Worm (Caenorhabditis elegans) whole organism, L4 larva: ENCODE measurements around the gene gbb-2.

Experiments used
- D1046.2 ChIP-seq: fragments of 200-800 bp; sonication (Bioruptor generic); IDR thresholded peaks from 2 replicates; pipeline ENCODE4 v1.3.6; 2022; ENCODE audit warnings: missing genetic modification characterization, missing compliant biosample characterization
- F26F4.8 ChIP-seq: fragments of 200-800 bp; sonication (Bioruptor generic); conservative IDR thresholded peaks from 2 replicates; pipeline ENCODE4 v1.3.6; 2022; ENCODE audit warnings: missing genetic modification characterization, missing compliant biosample characterization
- F44E2.7 ChIP-seq: fragments of 200-800 bp; sonication (Bioruptor generic); IDR thresholded peaks from 2 replicates; pipeline ENCODE4 v2.1.2; 2022; ENCODE audit warnings: missing genetic modification characterization, missing compliant biosample characterization
- F49E8.2 ChIP-seq: sonication (generic microtip); optimal IDR thresholded peaks from 2 replicates; lab custom pipeline; 2016; ENCODE audit warnings: missing compliant biosample characterization, mild to moderate bottlenecking, missing genetic modification characterization, borderline replicate concordance
- R02D3.7 ChIP-seq: fragments of 150-350 bp; sonication (generic microtip); optimal IDR thresholded peaks from 3 replicates; lab custom pipeline; 2014; ENCODE audit warnings: missing biosample characterization, missing genetic modification characterization
- T20F7.1 ChIP-seq: fragments of 200-800 bp; sonication (Bioruptor generic); optimal IDR thresholded peaks from 2 replicates; lab custom pipeline; 2018; ENCODE audit warnings: mild to moderate bottlenecking, missing genetic modification characterization, missing compliant biosample characterization
- Y105C5A.15 ChIP-seq: fragments of 200-800 bp; sonication (Bioruptor generic); IDR thresholded peaks from 2 replicates; pipeline ENCODE4 v1.3.6; 2022; ENCODE audit warnings: missing genetic modification characterization, missing compliant biosample characterization
- Y75B8A.6 ChIP-seq: fragments of 200-800 bp; sonication (Bioruptor generic); IDR thresholded peaks from 2 replicates; pipeline ENCODE4 v1.3.6; 2022; ENCODE audit warnings: missing genetic modification reagents, missing genetic modification characterization, missing compliant biosample characterization
- ZK337.2 ChIP-seq: fragments of 200-800 bp; sonication (Bioruptor generic); IDR thresholded peaks from 2 replicates; pipeline ENCODE4 v1.3.6; 2022; ENCODE audit warnings: missing genetic modification reagents, missing genetic modification characterization, missing compliant biosample characterization
- aha-1 ChIP-seq: fragments of 150-350 bp; peaks from one replicate; lab custom pipeline; 2014; ENCODE audit warnings: missing biosample characterization, missing genetic modification characterization
- aly-2 ChIP-seq: sonication (generic microtip); optimal IDR thresholded peaks from 2 replicates; lab custom pipeline; 2018; ENCODE audit warnings: missing biosample characterization, missing genetic modification characterization
- arid-1 ChIP-seq: fragments of 200-800 bp; sonication (Bioruptor generic); conservative IDR thresholded peaks from 2 replicates; pipeline ENCODE4 v1.3.6; 2022; ENCODE audit warnings: missing genetic modification reagents, missing genetic modification characterization, missing compliant biosample characterization
- ceh-32 ChIP-seq: sonication (generic microtip); optimal IDR thresholded peaks from 2 replicates; lab custom pipeline; 2016; ENCODE audit warnings: mild to moderate bottlenecking, missing genetic modification characterization, missing compliant biosample characterization; ENCODE audit not compliant: poor library complexity
- daf-19 ChIP-seq: fragments of 200-800 bp; sonication (Bioruptor generic); conservative IDR thresholded peaks from 2 replicates; pipeline ENCODE4 v1.3.6; 2022; ENCODE audit warnings: missing genetic modification characterization, missing compliant biosample characterization
- dmd-9 ChIP-seq: fragments of 200-800 bp; sonication (Bioruptor generic); IDR thresholded peaks from 2 replicates; pipeline ENCODE4 v1.3.6; 2022; ENCODE audit warnings: missing genetic modification reagents, missing genetic modification characterization, missing compliant biosample characterization
- dpl-1 ChIP-seq: fragments of 150-350 bp; optimal IDR thresholded peaks from 2 replicates; lab custom pipeline; 2014; ENCODE audit warnings: missing biosample characterization, missing genetic modification reagents, missing genetic modification characterization
- duxl-1 ChIP-seq: sonication (generic microtip); optimal IDR thresholded peaks from 2 replicates; lab custom pipeline; 2016; ENCODE audit warnings: mild to moderate bottlenecking, missing genetic modification characterization, moderate library complexity, missing compliant biosample characterization; ENCODE audit not compliant: poor library complexity
- gei-8 ChIP-seq: fragments of 200-800 bp; sonication (Bioruptor generic); optimal IDR thresholded peaks from 2 replicates; lab custom pipeline; 2018; ENCODE audit warnings: mild to moderate bottlenecking, missing genetic modification characterization, missing compliant biosample characterization
- hif-1 ChIP-seq, 2 experiments: sonication (generic microtip); optimal IDR thresholded peaks; 2 replicates each; lab custom pipeline; 2016 to 2017; ENCODE audit warnings: missing compliant biosample characterization in 2 of 2, missing genetic modification characterization in 2 of 2, missing genetic modification reagents in 2 of 2, missing genotype in 2 of 2, mild to moderate bottlenecking in 1 of 2
- hlh-30 ChIP-seq: sonication (generic microtip); optimal IDR thresholded peaks from 2 replicates; lab custom pipeline; 2017; ENCODE audit warnings: antibody characterized with exemption, mild to moderate bottlenecking, missing genetic modification characterization, missing compliant biosample characterization; ENCODE audit not compliant: insufficient read depth
- hmg-1.1 ChIP-seq: fragments of 200-800 bp; sonication (Bioruptor generic); IDR thresholded peaks from 2 replicates; pipeline ENCODE4 v1.3.6; 2022; ENCODE audit warnings: missing genetic modification reagents, missing genetic modification characterization, missing compliant biosample characterization
- lin-15B ChIP-seq: fragments of 150-350 bp; sonication (generic microtip); optimal IDR thresholded peaks from 3 replicates; lab custom pipeline; 2014; ENCODE audit warnings: missing biosample characterization, missing genetic modification characterization
- lin-29 ChIP-seq: fragments of 200-800 bp; sonication (Bioruptor generic); IDR thresholded peaks from 2 replicates; pipeline ENCODE4 v1.3.6; 2022; ENCODE audit warnings: missing genetic modification reagents, missing genetic modification characterization, missing compliant biosample characterization
- lin-38 ChIP-seq: fragments of 200-800 bp; sonication (Bioruptor generic); IDR thresholded peaks from 2 replicates; pipeline ENCODE4 v1.3.6; 2022; ENCODE audit warnings: missing genetic modification reagents, missing genetic modification characterization, missing compliant biosample characterization
- lin-39 ChIP-seq: fragments of 150-350 bp; optimal IDR thresholded peaks from 2 replicates; lab custom pipeline; 2014; ENCODE audit warnings: missing biosample characterization, missing genetic modification reagents, missing genetic modification characterization
- lir-3 ChIP-seq: sonication (generic microtip); optimal IDR thresholded peaks from 2 replicates; lab custom pipeline; 2016; ENCODE audit warnings: mild to moderate bottlenecking, missing genetic modification characterization, missing compliant biosample characterization
- madf-9 ChIP-seq: fragments of 200-800 bp; sonication (Bioruptor generic); conservative IDR thresholded peaks from 2 replicates; pipeline ENCODE4 v1.3.6; 2022; ENCODE audit warnings: missing genetic modification reagents, missing genetic modification characterization, missing compliant biosample characterization
- mdl-1 ChIP-seq, 2 experiments: fragments of 150-350 bp in 1 of 2; sonication (generic microtip) in 1 of 2; optimal IDR thresholded peaks; 2 replicates each; lab custom pipeline; 2014 to 2017; ENCODE audit warnings: missing biosample characterization in 2 of 2, missing genetic modification characterization in 2 of 2
- mdt-29 ChIP-seq: fragments of 200-800 bp; sonication (Bioruptor generic); IDR thresholded peaks from 2 replicates; pipeline ENCODE4 v1.3.6; 2022; ENCODE audit warnings: missing genetic modification reagents, missing genetic modification characterization, missing compliant biosample characterization
- nhr-10 ChIP-seq: fragments of 150-350 bp; optimal IDR thresholded peaks from 2 replicates; lab custom pipeline; 2014; ENCODE audit warnings: missing biosample characterization, missing genetic modification characterization
- nhr-237 ChIP-seq: sonication (generic microtip); optimal IDR thresholded peaks from 2 replicates; lab custom pipeline; 2017; ENCODE audit warnings: missing biosample characterization, missing genetic modification characterization
- nhr-28 ChIP-seq: fragments of 150-350 bp; optimal IDR thresholded peaks from 2 replicates; lab custom pipeline; 2014; ENCODE audit warnings: missing biosample characterization, missing genetic modification characterization
- nhr-42 ChIP-seq: fragments of 200-800 bp; sonication (Bioruptor generic); IDR thresholded peaks from 2 replicates; pipeline ENCODE4 v1.3.6; 2022; ENCODE audit warnings: missing genetic modification characterization, missing compliant biosample characterization
- nhr-48 ChIP-seq: sonication (generic microtip); optimal IDR thresholded peaks from 2 replicates; lab custom pipeline; 2016; ENCODE audit warnings: mild to moderate bottlenecking, missing genetic modification characterization, missing compliant biosample characterization
- nhr-6 ChIP-seq: fragments of 150-350 bp; optimal IDR thresholded peaks from 2 replicates; lab custom pipeline; 2014; ENCODE audit warnings: missing biosample characterization, missing genetic modification characterization
- nhr-77 ChIP-seq: fragments of 150-350 bp; optimal IDR thresholded peaks from 2 replicates; lab custom pipeline; 2014; ENCODE audit warnings: missing biosample characterization, missing genetic modification characterization
- php-3 ChIP-seq: fragments of 200-800 bp; sonication (Bioruptor generic); IDR thresholded peaks from 2 replicates; pipeline ENCODE4 v1.3.6; 2022; ENCODE audit warnings: missing genetic modification reagents, missing genetic modification characterization, missing compliant biosample characterization
- pqm-1 ChIP-seq: sonication (generic microtip); optimal IDR thresholded peaks from 2 replicates; lab custom pipeline; 2017; ENCODE audit warnings: missing biosample characterization, missing genetic modification characterization
- rbr-2 ChIP-seq: sonication (generic microtip); optimal IDR thresholded peaks from 2 replicates; lab custom pipeline; 2016; ENCODE audit warnings: missing genotype, missing genetic modification characterization, missing compliant biosample characterization
- set-16 ChIP-seq: fragments of 200-800 bp; sonication (Bioruptor generic); IDR thresholded peaks from 2 replicates; pipeline ENCODE4 v1.3.6; 2022; ENCODE audit warnings: missing genetic modification reagents, missing genetic modification characterization, missing compliant biosample characterization
- skn-1 ChIP-seq: fragments of 150-350 bp; optimal IDR thresholded peaks from 2 replicates; lab custom pipeline; 2014; ENCODE audit warnings: missing biosample characterization, missing genetic modification characterization
- snpc-4 ChIP-seq: fragments of 150-350 bp; optimal IDR thresholded peaks from 2 replicates; lab custom pipeline; 2014; ENCODE audit warnings: missing biosample characterization, missing genetic modification characterization
- spr-3 ChIP-seq: fragments of 200-800 bp; sonication (Bioruptor generic); optimal IDR thresholded peaks from 2 replicates; lab custom pipeline; 2018; ENCODE audit warnings: mild to moderate bottlenecking, missing genetic modification characterization, missing compliant biosample characterization
- tag-97 ChIP-seq: fragments of 200-800 bp; sonication (Bioruptor generic); IDR thresholded peaks from 2 replicates; pipeline ENCODE4 v1.3.6; 2022; ENCODE audit warnings: missing genetic modification characterization, missing compliant biosample characterization
- unc-130 ChIP-seq: sonication (generic microtip); optimal IDR thresholded peaks from 2 replicates; lab custom pipeline; 2016; ENCODE audit warnings: missing genetic modification reagents, missing genetic modification characterization, missing compliant biosample characterization
- unc-62 ChIP-seq, 3 experiments: fragments of 150-350 bp in 1 of 3; sonication (generic microtip); optimal IDR thresholded peaks in 2 of 3; peaks in 1 of 3; 1 replicate in 1 of 3; 2 replicates in 2 of 3; lab custom pipeline; 2014 to 2017; ENCODE audit warnings: missing biosample characterization in 3 of 3, missing genetic modification characterization in 3 of 3, missing genetic modification reagents in 3 of 3, missing genotype in 1 of 3
- zag-1 ChIP-seq: fragments of 150-350 bp; optimal IDR thresholded peaks from 2 replicates; lab custom pipeline; 2014; ENCODE audit warnings: missing biosample characterization, missing genetic modification characterization
- zip-11 ChIP-seq: fragments of 200-800 bp; sonication (Bioruptor generic); IDR thresholded peaks from 2 replicates; pipeline ENCODE4 v1.3.6; 2022; ENCODE audit warnings: missing genetic modification characterization, missing compliant biosample characterization
- ztf-11 ChIP-seq: fragments of 150-350 bp; optimal IDR thresholded peaks from 2 replicates; lab custom pipeline; 2014; ENCODE audit warnings: missing biosample characterization, missing genetic modification characterization
- ztf-7 ChIP-seq: fragments of 150-350 bp; optimal IDR thresholded peaks from 2 replicates; lab custom pipeline; 2014; ENCODE audit warnings: missing biosample characterization, missing genetic modification characterization

The gbb-2 gene

ce11 chrIV:4468046-4468727 is 38.4 kb downstream of the gbb-2 start:
- no peak for TF ChIP-seq zip-11 (GFP tag; lab: Robert Waterston, UW)
- no peak for TF ChIP-seq lir-3
- TF ChIP-seq hif-1 (tag; optimal IDR thresholded peaks at IDR 0.05; lab: Kevin White, UChicago) = peak; percentile 26 to 65
- TF ChIP-seq nhr-28 (tag; lab: Kevin White, UChicago) = no peak
- TF ChIP-seq ztf-11 (tag; lab: Kevin White, UChicago) = no peak
- TF ChIP-seq nhr-77 (tag; lab: Kevin White, UChicago) = no peak
- no peak for TF ChIP-seq F49E8.2
- 0 out of 2 replicates have a peak, but pooled peaks have one; percentile 31 for TF ChIP-seq php-3 (GFP tag; lab: Robert Waterston, UW)
- no peak for TF ChIP-seq lin-15B
- TF ChIP-seq snpc-4 = no peak
- no peak for TF ChIP-seq madf-9 (GFP tag; lab: Robert Waterston, UW)
- TF ChIP-seq aha-1 (tag; lab: Kevin White, UChicago) = peak; percentile 30
- TF ChIP-seq mdt-29 (GFP tag; lab: Robert Waterston, UW) = no peak; the same call in none of the 2 replicates
- no peak for TF ChIP-seq tag-97 (GFP tag; lab: Robert Waterston, UW)
- TF ChIP-seq hlh-30 (tag; lab: Kevin White, UChicago) = peak; percentile 11
- TF ChIP-seq nhr-48 (tag; lab: Kevin White, UChicago) = peak; percentile 51
- TF ChIP-seq nhr-42 (GFP tag; lab: Robert Waterston, UW) = 0 out of 2 replicates have a peak, but pooled peaks have one; percentile 6
- TF ChIP-seq rbr-2 = peak; percentile 37
- no peak for TF ChIP-seq D1046.2 (GFP tag; lab: Robert Waterston, UW)
- no peak for TF ChIP-seq hmg-1.1 (GFP tag; lab: Robert Waterston, UW)
- TF ChIP-seq nhr-6 (tag; lab: Kevin White, UChicago) = peak; percentile 1
- TF ChIP-seq daf-19 (GFP tag; lab: Robert Waterston, UW) = no peak
- no peak for TF ChIP-seq dmd-9
- no peak for TF ChIP-seq spr-3 (GFP tag; lab: Kevin White, UChicago)
- no peak for TF ChIP-seq dpl-1 (GFP tag; lab: Kevin White, UChicago)
- TF ChIP-seq set-16 (GFP tag; lab: Robert Waterston, UW) = no peak
- TF ChIP-seq R02D3.7 (tag; lab: Kevin White, UChicago) = no peak
- TF ChIP-seq F26F4.8 (GFP tag; lab: Robert Waterston, UW) = no peak
- no peak for TF ChIP-seq gei-8
- no peak for TF ChIP-seq pqm-1 (tag; lab: Kevin White, UChicago)
- no peak for TF ChIP-seq zag-1 (tag; lab: Kevin White, UChicago)
- TF ChIP-seq F44E2.7 (GFP tag; lab: Robert Waterston, UW) = no peak
- TF ChIP-seq ztf-7 (tag; lab: Kevin White, UChicago) = no peak
- TF ChIP-seq lin-38 = peak; percentile 65
- TF ChIP-seq nhr-237 (tag; lab: Kevin White, UChicago) = no peak
- no peak for TF ChIP-seq aly-2 (tag; lab: Kevin White, UChicago)
- no peak; the same call in 1 of the 2 replicates for TF ChIP-seq arid-1
- TF ChIP-seq nhr-10 = no peak
- peak; percentile 44 for TF ChIP-seq unc-130 (GFP tag; lab: Kevin White, UChicago)
- 0 out of 2 replicates have a peak, but pooled peaks have one; percentile 40 for TF ChIP-seq Y105C5A.15
- TF ChIP-seq mdl-1 (tag; optimal IDR thresholded peaks at IDR 0.05; lab: Kevin White, UChicago) = no peak
- no peak for TF ChIP-seq lin-39 (tag; lab: Kevin White, UChicago)
- no peak for TF ChIP-seq ceh-32 (tag; lab: Kevin White, UChicago)
- TF ChIP-seq Y75B8A.6 (GFP tag; lab: Robert Waterston, UW) = peak; percentile 3; the same call in 1 of the 2 replicates
- TF ChIP-seq duxl-1 (tag; lab: Kevin White, UChicago) = no peak
- no peak for TF ChIP-seq T20F7.1 (GFP tag; lab: Kevin White, UChicago)
- TF ChIP-seq unc-62 (GFP tag; optimal IDR thresholded peaks at IDR 0.05 in 1 of 2; lab: Kevin White, UChicago) = peak in 1 of 2 experiments; percentile 63
- TF ChIP-seq unc-62 (tag; optimal IDR thresholded peaks at IDR 0.05; lab: Kevin White, UChicago) = no peak
- TF ChIP-seq skn-1 (tag; lab: Kevin White, UChicago) = no peak
- 0 out of 2 replicates have a peak, but pooled peaks have one; percentile 22 for TF ChIP-seq ZK337.2 (GFP tag; lab: Robert Waterston, UW)
- TF ChIP-seq lin-29 (GFP tag; lab: Robert Waterston, UW) = no peak
